Fruit fly (Drosophila melanogaster): ENCODE measurements around the gene CG11317.

The CG11317 gene

DNA sequence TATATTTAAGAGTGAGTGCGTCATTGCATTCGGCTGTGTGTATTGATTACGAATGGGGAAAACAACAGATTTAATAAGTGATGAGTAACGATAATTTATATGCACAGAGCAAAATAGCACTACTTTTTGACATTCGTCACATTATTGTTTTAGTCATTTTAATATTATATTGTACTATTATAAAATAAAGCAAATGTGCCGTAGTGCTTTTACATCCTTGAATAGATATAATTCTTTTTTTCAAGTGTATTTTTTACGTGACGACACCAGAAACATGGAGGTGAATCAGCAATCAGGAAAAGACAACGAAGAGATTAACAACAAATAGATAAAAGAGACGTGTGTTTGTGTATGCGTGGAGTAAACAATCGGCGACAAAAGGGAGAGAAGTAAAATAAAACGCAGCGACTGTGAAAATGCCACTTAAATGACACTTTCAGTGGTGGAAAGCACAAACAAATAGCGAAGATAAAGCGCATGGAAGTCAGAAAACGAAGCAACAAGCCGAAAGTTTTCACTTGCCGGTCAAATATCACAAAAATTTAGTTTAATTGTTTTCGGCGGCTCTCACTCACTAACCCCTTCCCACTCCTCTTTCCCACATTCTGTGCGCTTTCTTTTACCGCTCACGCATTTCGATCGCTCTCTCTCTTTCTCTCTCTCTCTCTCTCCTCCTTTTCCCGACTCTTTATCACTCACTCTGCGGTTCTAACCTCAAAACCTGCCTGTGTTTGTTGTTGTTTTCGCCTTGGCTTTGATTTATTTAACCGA is 37.9 kb downstream of the CG11317 start (continued):
- no peak for TF ChIP-seq Antp (GFP tag; optimal IDR thresholded peaks at IDR 0.05)
- TF ChIP-seq CG15601 (tag; optimal IDR thresholded peaks at IDR 0.05) = peak; percentile 78
- TF ChIP-seq CG18011 (GFP tag; optimal IDR thresholded peaks at IDR 0.05) = peak; percentile 55
- TF ChIP-seq slp2 (GFP tag; optimal IDR thresholded peaks at IDR 0.05) = no peak
- no peak for TF ChIP-seq vfl (GFP tag; optimal IDR thresholded peaks at IDR 0.05)
- peak; percentile 70 for TF ChIP-seq CG14014 (GFP tag; IDR thresholded peaks at IDR 0.05)
- peak; percentile 60 for TF ChIP-seq CG13296 (GFP tag; optimal IDR thresholded peaks at IDR 0.05)
- TF ChIP-seq z (GFP tag; IDR thresholded peaks at IDR 0.05) = no peak
- no peak for TF ChIP-seq pfk (GFP tag; optimal IDR thresholded peaks at IDR 0.05)
- TF ChIP-seq CG10543 (GFP tag; optimal IDR thresholded peaks at IDR 0.05) = peak; percentile 45
- peak; percentile 62 for TF ChIP-seq Nf-YB (GFP tag; optimal IDR thresholded peaks at IDR 0.05)
- peak; percentile 60 for TF ChIP-seq CG6765 (GFP tag; optimal IDR thresholded peaks at IDR 0.05)
- peak; percentile 51 for TF ChIP-seq Camta (GFP tag; optimal IDR thresholded peaks at IDR 0.05)
- no peak for TF ChIP-seq CG43689 (GFP tag; IDR thresholded peaks at IDR 0.05)
- TF ChIP-seq wdn (GFP tag; IDR thresholded peaks at IDR 0.05) = peak; percentile 67
- peak; percentile 69; the same call in 1 of the 3 replicates for TF ChIP-seq jigr1 (GFP tag; IDR thresholded peaks at IDR 0.05)
- TF ChIP-seq CG8924 (tag; optimal IDR thresholded peaks at IDR 0.05) = peak; percentile 86
- TF ChIP-seq CG2889 (GFP tag; IDR thresholded peaks at IDR 0.05) = 0 out of 3 replicates have a peak, but pooled peaks have one; percentile 45
- peak; percentile 61; the same call in 1 of the 2 replicates for TF ChIP-seq rib (GFP tag; IDR thresholded peaks at IDR 0.05)
- TF ChIP-seq Pdp1 (GFP tag; optimal IDR thresholded peaks at IDR 0.05) = peak; percentile 35 to 41
- peak; percentile 53 for TF ChIP-seq CG12769 (tag; optimal IDR thresholded peaks at IDR 0.05)
- peak; percentile 83 for TF ChIP-seq gsb-n (tag; optimal IDR thresholded peaks at IDR 0.05)
- no peak for TF ChIP-seq CG6791 (GFP tag; IDR thresholded peaks at IDR 0.05; ENCODE audit: partially characterized antibody)
- peak in 1 of 3 experiments; percentile 81 for TF ChIP-seq lola (GFP tag; optimal IDR thresholded peaks at IDR 0.05)
- peak; percentile 69 for TF ChIP-seq Vsx1 (GFP tag; optimal IDR thresholded peaks at IDR 0.05)
- TF ChIP-seq CG15514 (GFP tag; optimal IDR thresholded peaks at IDR 0.05) = peak; percentile 44
- peak; percentile 82 for TF ChIP-seq oc (tag; optimal IDR thresholded peaks at IDR 0.05)
- TF ChIP-seq Hey (tag; optimal IDR thresholded peaks at IDR 0.05) = no peak
- TF ChIP-seq toy (GFP tag; IDR thresholded peaks at IDR 0.05) = no peak
- peak; percentile 73 for TF ChIP-seq run (tag; optimal IDR thresholded peaks at IDR 0.05)
- peak; percentile 72 for TF ChIP-seq CG1024 (GFP tag; IDR thresholded peaks at IDR 0.05)
- peak; percentile 74; the same call in 2 of the 3 replicates for TF ChIP-seq ase (GFP tag; IDR thresholded peaks at IDR 0.05)
- TF ChIP-seq CG9932 (GFP tag; IDR thresholded peaks at IDR 0.05) = peak; percentile 68
- TF ChIP-seq ci (GFP tag; IDR thresholded peaks at IDR 0.05) = peak; percentile 89
- TF ChIP-seq Six4 (GFP tag; optimal IDR thresholded peaks at IDR 0.05) = peak; percentile 57
- TF ChIP-seq Atf-2 (GFP tag; optimal IDR thresholded peaks at IDR 0.05) = no peak
- peak; percentile 81; the same call in 2 of the 3 replicates for TF ChIP-seq dysf (GFP tag; IDR thresholded peaks at IDR 0.05)
- TF ChIP-seq ken (GFP tag; IDR thresholded peaks at IDR 0.05) = peak; percentile 73; the same call in 2 of the 3 replicates
- TF ChIP-seq Lhr (GFP tag; optimal IDR thresholded peaks at IDR 0.05) = peak; percentile 68
- TF ChIP-seq tup (GFP tag; optimal IDR thresholded peaks at IDR 0.05) = no peak
- peak; percentile 81 for TF ChIP-seq Hmr (GFP tag; optimal IDR thresholded peaks at IDR 0.05)
- peak; percentile 79 for TF ChIP-seq Aef1 (GFP tag; IDR thresholded peaks at IDR 0.05)
- no peak for TF ChIP-seq mirr (GFP tag; optimal IDR thresholded peaks at IDR 0.05)
- TF ChIP-seq CG10565 (GFP tag; optimal IDR thresholded peaks at IDR 0.05) = no peak
- TF ChIP-seq CG5180 (GFP tag; optimal IDR thresholded peaks at IDR 0.05) = peak; percentile 64
- peak; percentile 89 for TF ChIP-seq CG2712 (tag; optimal IDR thresholded peaks at IDR 0.05)
- TF ChIP-seq CG2120 (GFP tag; optimal IDR thresholded peaks at IDR 0.05) = peak; percentile 62
- TF ChIP-seq schlank (tag; optimal IDR thresholded peaks at IDR 0.05) = peak; percentile 45
